Fruit fly (Drosophila melanogaster): ENCODE results near the gene Sirt2.
A peak's percentile ranks its signal among the peaks of the same experiment; 100 is the strongest.

Sirt2 gene

DNA sequence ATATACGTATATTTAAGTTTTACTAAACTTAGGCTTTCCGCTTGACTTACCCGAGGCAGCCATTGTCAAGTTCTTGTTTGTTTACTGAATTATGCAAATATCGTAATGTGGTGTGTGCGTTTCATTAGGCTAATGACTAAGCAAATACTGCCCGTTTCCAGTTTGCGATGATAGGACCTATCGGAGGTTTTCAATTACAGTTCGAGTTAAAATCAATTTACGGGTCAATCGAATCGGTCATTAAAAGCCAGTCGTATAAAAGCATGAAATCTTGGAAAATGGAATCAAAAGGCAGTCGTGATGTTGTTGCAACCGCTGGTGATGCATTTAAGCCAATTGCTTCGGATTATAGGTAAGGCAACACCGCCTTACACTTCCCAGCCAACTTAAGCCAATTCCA lies 10.4 kb downstream of the Sirt2 start, which contains the start of gene Ir92a:
Ir92a (plus strand) TSS at position 301 of the 400 bp plus-strand sequence.
- TF ChIP-seq lz (GFP tag; optimal IDR thresholded peaks at IDR 0.05), result no peak

DNA sequence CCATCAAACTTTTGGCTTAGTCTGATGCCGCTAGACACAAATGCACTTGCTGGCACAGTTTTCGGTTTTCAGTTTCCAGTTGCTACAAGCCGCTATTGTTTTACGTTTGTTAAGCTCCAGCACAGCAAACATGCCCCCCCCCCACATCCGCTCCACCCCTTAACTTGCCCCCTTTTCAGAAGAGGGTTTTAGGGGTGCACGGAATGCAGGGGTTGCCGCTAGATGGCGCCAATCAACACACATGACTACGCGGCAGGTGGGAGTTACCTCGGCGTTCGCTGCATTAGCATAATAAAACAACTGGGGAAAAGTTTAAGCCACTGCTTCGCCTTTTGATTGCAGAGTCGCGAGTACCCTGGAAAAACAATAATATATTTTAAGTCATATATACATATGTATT lies 18.6 kb downstream of the Sirt2 start:
- no peak for TF ChIP-seq CG3919 (GFP tag; optimal IDR thresholded peaks at IDR 0.05)
- no peak for TF ChIP-seq Blimp-1 (GFP tag; optimal IDR thresholded peaks at IDR 0.05)
- TF ChIP-seq Eip78C (GFP tag), result no peak
- TF ChIP-seq svp (GFP tag), result peak; percentile 36

DNA sequence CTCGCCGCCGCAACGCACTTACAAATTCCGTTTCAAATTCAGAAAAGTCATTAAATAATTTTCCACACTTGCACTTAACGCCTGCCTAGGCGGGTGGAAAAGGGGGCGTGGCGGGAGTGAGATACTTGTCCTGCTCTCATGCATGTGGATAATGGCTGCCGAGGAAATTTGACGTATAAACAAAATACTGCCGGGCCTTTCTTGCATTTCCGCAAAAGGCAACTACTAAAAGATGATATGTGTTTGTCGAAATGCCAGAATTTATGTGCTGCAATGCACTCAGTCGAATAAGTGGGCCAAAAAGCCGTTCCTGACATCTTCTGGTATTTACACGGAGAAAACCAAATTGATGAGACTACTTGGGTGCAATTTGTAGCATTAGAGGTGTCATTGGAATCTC lies 22.0 kb downstream of the Sirt2 start:
- TF ChIP-seq Sox102F (GFP tag; optimal IDR thresholded peaks at IDR 0.05) (no peak), Hr4 (GFP tag; optimal IDR thresholded peaks at IDR 0.05) (no peak), CG6792 (GFP tag; optimal IDR thresholded peaks at IDR 0.05) (no peak), eg (GFP tag; IDR thresholded peaks at IDR 0.05) (no peak), Sox15 (GFP tag; optimal IDR thresholded peaks at IDR 0.05) (no peak), dsx (GFP tag; optimal IDR thresholded peaks at IDR 0.05; ENCODE audit: poor library complexity, severe bottlenecking) (no peak), CG7368 (GFP tag; optimal IDR thresholded peaks at IDR 0.05) (no peak), lz (GFP tag; optimal IDR thresholded peaks at IDR 0.05) (no peak), CG11762 (GFP tag; optimal IDR thresholded peaks at IDR 0.05; ENCODE audit: insufficient read depth) (no peak), Hr39 (GFP tag; optimal IDR thresholded peaks at IDR 0.05) (no peak), Blimp-1 (GFP tag; optimal IDR thresholded peaks at IDR 0.05) (no peak), cyc (GFP tag; optimal IDR thresholded peaks at IDR 0.05) (no peak), OdsH (GFP tag; optimal IDR thresholded peaks at IDR 0.05) (no peak), CG34406 (GFP tag; optimal IDR thresholded peaks at IDR 0.05) (no peak), Eip93F (GFP tag; optimal IDR thresholded peaks at IDR 0.05) (no peak), net (GFP tag; optimal IDR thresholded peaks at IDR 0.05) (no peak), Ets96B (tag; optimal IDR thresholded peaks at IDR 0.05) (no peak), CG6854 (GFP tag; optimal IDR thresholded peaks at IDR 0.05) (no peak), CG16779 (tag; optimal IDR thresholded peaks at IDR 0.05) (no peak)

DNA sequence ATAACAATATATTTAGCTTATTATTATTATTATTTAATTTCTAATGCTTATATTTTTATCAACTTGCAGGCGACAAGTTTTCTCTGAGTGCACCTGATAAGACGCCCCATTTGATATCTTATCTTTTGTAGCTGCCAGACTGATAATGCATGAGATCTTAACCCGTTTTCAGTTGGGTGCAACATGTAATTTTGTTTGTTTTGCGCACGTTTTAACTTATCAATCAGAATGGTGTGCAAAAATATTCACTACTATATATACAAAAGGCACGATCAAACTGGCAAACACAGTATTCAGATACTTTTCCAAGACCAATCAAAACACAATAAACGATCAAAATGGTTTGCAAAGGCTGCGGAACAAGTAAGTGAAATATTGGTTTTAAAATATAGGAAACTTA lies 31.7 kb downstream of the Sirt2 start, which contains the start of gene MtnC:
MtnC (plus strand) TSS at position 301 of the 400 bp plus-strand sequence.
- no peak for TF ChIP-seq Hr39 (GFP tag; optimal IDR thresholded peaks at IDR 0.05)
- TF ChIP-seq svp (GFP tag), result no peak
- TF ChIP-seq CG11294 (GFP tag; IDR thresholded peaks at IDR 0.05), result no peak
- no peak for TF ChIP-seq vri (GFP tag; optimal IDR thresholded peaks at IDR 0.05)
- TF ChIP-seq Ets21C (GFP tag; optimal IDR thresholded peaks at IDR 0.05), result no peak
- no peak for TF ChIP-seq CG1621 (tag; optimal IDR thresholded peaks at IDR 0.05)
- TF ChIP-seq Hr4 (GFP tag; optimal IDR thresholded peaks at IDR 0.05), result no peak
- no peak for TF ChIP-seq CG8319 (GFP tag; optimal IDR thresholded peaks at IDR 0.05)
- no peak for TF ChIP-seq CG34406 (GFP tag; optimal IDR thresholded peaks at IDR 0.05)
- TF ChIP-seq Sox14 (GFP tag; optimal IDR thresholded peaks at IDR 0.05), result no peak
- TF ChIP-seq topi (GFP tag; optimal IDR thresholded peaks at IDR 0.05), result no peak
- TF ChIP-seq CG10631 (GFP tag; optimal IDR thresholded peaks at IDR 0.05), result no peak
- no peak for TF ChIP-seq CG6854 (GFP tag; optimal IDR thresholded peaks at IDR 0.05)
- no peak for TF ChIP-seq dsx (GFP tag; optimal IDR thresholded peaks at IDR 0.05; ENCODE audit: poor library complexity, severe bottlenecking)
- no peak for TF ChIP-seq fkh (GFP tag; optimal IDR thresholded peaks at IDR 0.05)

Data from whole organism, prepupa.